Worm (Caenorhabditis elegans) whole organism, late embryonic: Measurements from ENCODE around the gene clec-48.

Source experiments
- K02D7.2 ChIP-seq: sonication (generic microtip); optimal IDR thresholded peaks from 2 replicates; lab custom pipeline; 2017; ENCODE audit warnings: mild to moderate bottlenecking, missing genetic modification characterization, missing compliant biosample characterization
- ceh-34 ChIP-seq: sonication (generic microtip); optimal IDR thresholded peaks from 2 replicates; lab custom pipeline; 2016; ENCODE audit warnings: mild to moderate bottlenecking, missing genetic modification characterization, missing compliant biosample characterization
- ceh-45 ChIP-seq: fragments of 200-800 bp; sonication (Bioruptor generic); IDR thresholded peaks from 2 replicates; pipeline ENCODE4 v1.3.6; 2022; ENCODE audit warnings: missing genetic modification reagents, missing genetic modification characterization, missing compliant biosample characterization
- che-1 ChIP-seq: sonication (generic microtip); optimal IDR thresholded peaks from 2 replicates; lab custom pipeline; 2016; ENCODE audit warnings: mild to moderate bottlenecking, missing genetic modification characterization, missing compliant biosample characterization
- dve-1 ChIP-seq: sonication (generic microtip); optimal IDR thresholded peaks from 2 replicates; lab custom pipeline; 2017; ENCODE audit warnings: antibody characterized with exemption, mild to moderate bottlenecking, missing genetic modification characterization, missing compliant biosample characterization
- elt-2 ChIP-seq: sonication (generic microtip); optimal IDR thresholded peaks from 2 replicates; lab custom pipeline; 2016; ENCODE audit warnings: missing genetic modification reagents, missing genetic modification characterization, missing compliant biosample characterization
- fkh-6 ChIP-seq: sonication (generic microtip); optimal IDR thresholded peaks from 2 replicates; lab custom pipeline; 2016; ENCODE audit warnings: missing genetic modification characterization, missing compliant biosample characterization
- gmeb-2 ChIP-seq: sonication (generic microtip); optimal IDR thresholded peaks from 2 replicates; lab custom pipeline; 2016; ENCODE audit warnings: missing genetic modification characterization, inconsistent platforms, missing compliant biosample characterization
- nhr-232 ChIP-seq: sonication (generic microtip); optimal IDR thresholded peaks from 2 replicates; lab custom pipeline; 2016; ENCODE audit warnings: missing genetic modification characterization, missing compliant biosample characterization
- npax-4 ChIP-seq: sonication (generic microtip); optimal IDR thresholded peaks from 2 replicates; lab custom pipeline; 2016; ENCODE audit warnings: missing genetic modification characterization, missing compliant biosample characterization
- pha-4 ChIP-seq: fragments of 150-350 bp; optimal IDR thresholded peaks from 2 replicates; lab custom pipeline; 2018; ENCODE audit warnings: missing biosample characterization, missing genetic modification reagents, missing genetic modification characterization
- pqm-1 ChIP-seq: sonication (generic microtip); optimal IDR thresholded peaks from 2 replicates; lab custom pipeline; 2016; ENCODE audit warnings: missing genetic modification characterization, missing compliant biosample characterization
- rnt-1 ChIP-seq: sonication (generic microtip); optimal IDR thresholded peaks from 2 replicates; lab custom pipeline; 2016; ENCODE audit warnings: missing genetic modification characterization, missing compliant biosample characterization
- sdc-2 ChIP-seq: sonication (generic microtip); optimal IDR thresholded peaks from 2 replicates; lab custom pipeline; 2016; ENCODE audit warnings: missing genotype, missing genetic modification characterization, missing compliant biosample characterization

- TF ChIP-seq che-1 = no peak
- no peak for TF ChIP-seq ceh-45 (GFP tag; lab: Robert Waterston, UW)
- no peak for TF ChIP-seq npax-4 (tag; lab: Kevin White, UChicago)
- no peak for TF ChIP-seq K02D7.2 (tag; lab: Kevin White, UChicago)
- no peak for TF ChIP-seq sdc-2 (tag; lab: Kevin White, UChicago)
- no peak for TF ChIP-seq elt-2 (tag; lab: Kevin White, UChicago)
- TF ChIP-seq pha-4 = no peak
- TF ChIP-seq ceh-34 = no peak
- TF ChIP-seq pqm-1 (tag; lab: Kevin White, UChicago) = no peak
- TF ChIP-seq dve-1 = no peak
- TF ChIP-seq gmeb-2 (tag; lab: Kevin White, UChicago) = no peak
- no peak for TF ChIP-seq rnt-1 (tag; lab: Kevin White, UChicago)
- no peak for TF ChIP-seq nhr-232 (tag; lab: Kevin White, UChicago)
- no peak for TF ChIP-seq fkh-6 (tag; lab: Kevin White, UChicago)
Observed at ce11 chrV:18191128-18191527, 33.3 kb downstream of the clec-48 start, which contains the start of gene clec-42.
